Worm (Caenorhabditis elegans) whole organism, midembryonic: Measurements from ENCODE around the gene C17H12.12.

Source experiments
- T22C8.4 ChIP-seq: fragments of 200-800 bp; sonication (Bioruptor generic); IDR thresholded peaks from 2 replicates; pipeline ENCODE4 v1.3.6; 2022; ENCODE audit warnings: missing genetic modification characterization, missing compliant biosample characterization
- cog-1 ChIP-seq: sonication (generic microtip); optimal IDR thresholded peaks from 2 replicates; lab custom pipeline; 2016; ENCODE audit warnings: missing genetic modification characterization, missing compliant biosample characterization
- flt-1 ChIP-seq: fragments of 200-800 bp; sonication (Bioruptor generic); IDR thresholded peaks from 2 replicates; pipeline ENCODE4 v1.3.6; 2022; ENCODE audit warnings: missing genetic modification characterization, missing compliant biosample characterization
- klf-2 ChIP-seq: fragments of 200-800 bp; sonication (Bioruptor generic); conservative IDR thresholded peaks from 2 replicates; pipeline ENCODE4 v1.3.6; 2022; ENCODE audit warnings: missing genetic modification reagents, missing genetic modification characterization, missing compliant biosample characterization
- med-1 ChIP-seq: sonication (generic microtip); optimal IDR thresholded peaks from 2 replicates; lab custom pipeline; 2017; ENCODE audit warnings: missing genetic modification characterization, mild to moderate bottlenecking, missing compliant biosample characterization, antibody characterized with exemption, missing genetic modification reagents; ENCODE audit not compliant: insufficient read depth
- ref-1 ChIP-seq: fragments of 200-800 bp; sonication (Bioruptor generic); conservative IDR thresholded peaks from 2 replicates; pipeline ENCODE4 v1.3.6; 2022; ENCODE audit warnings: missing genetic modification reagents, missing genetic modification characterization, missing compliant biosample characterization
- tab-1 ChIP-seq: fragments of 200-800 bp; sonication (Bioruptor generic); IDR thresholded peaks from 2 replicates; pipeline ENCODE4 v1.3.6; 2022; ENCODE audit warnings: missing genetic modification characterization, missing compliant biosample characterization
- ztf-23 ChIP-seq: fragments of 200-800 bp; sonication (Bioruptor generic); IDR thresholded peaks from 2 replicates; pipeline ENCODE4 v1.3.6; 2022; ENCODE audit warnings: missing genetic modification reagents, missing genetic modification characterization, missing compliant biosample characterization
- ztf-29 ChIP-seq: fragments of 200-800 bp; sonication (Bioruptor generic); IDR thresholded peaks from 2 replicates; pipeline ENCODE4 v1.3.6; 2022; ENCODE audit warnings: missing genetic modification reagents, missing genetic modification characterization, missing compliant biosample characterization

The C17H12.12 gene

ce11 chrIV:6793310-6793966, 2.3 kb upstream of the C17H12.12 start:
- TF ChIP-seq T22C8.4 (GFP tag; lab: Robert Waterston, UW) (no peak), ref-1 (GFP tag; lab: Robert Waterston, UW) (no peak), med-1 (GFP tag; lab: Kevin White, UChicago) (no peak), cog-1 (tag; lab: Kevin White, UChicago) (no peak), tab-1 (GFP tag; lab: Robert Waterston, UW) (no peak), ztf-29 (GFP tag; lab: Robert Waterston, UW) (no peak), ztf-23 (GFP tag; lab: Robert Waterston, UW) (no peak), klf-2 (GFP tag; lab: Robert Waterston, UW) (no peak), flt-1 (no peak)

ce11 chrIV:6802132-6802531, 6.4 kb downstream of the C17H12.12 start, which contains the start of the genes cest-4 and C17H12.11:
Gene cest-4, minus strand, starts transcription at chrIV:6802337.
Gene C17H12.11, plus strand, starts transcription at chrIV:6802387.
- TF ChIP-seq ref-1 (GFP tag; lab: Robert Waterston, UW), result no peak
- TF ChIP-seq cog-1 (tag; lab: Kevin White, UChicago), result no peak
- no peak for TF ChIP-seq tab-1 (GFP tag; lab: Robert Waterston, UW)
- TF ChIP-seq med-1 (GFP tag; lab: Kevin White, UChicago), result no peak
- no peak for TF ChIP-seq flt-1
- no peak for TF ChIP-seq klf-2 (GFP tag; lab: Robert Waterston, UW)
- TF ChIP-seq ztf-29 (GFP tag; lab: Robert Waterston, UW), result no peak
- TF ChIP-seq T22C8.4 (GFP tag; lab: Robert Waterston, UW), result no peak
- TF ChIP-seq ztf-23 (GFP tag; lab: Robert Waterston, UW), result no peak

ce11 chrIV:6803294-6803693, 7.6 kb downstream of the C17H12.12 start:
- TF ChIP-seq klf-2 (GFP tag; lab: Robert Waterston, UW) (no peak), med-1 (GFP tag; lab: Kevin White, UChicago) (no peak), tab-1 (GFP tag; lab: Robert Waterston, UW) (no peak), ztf-29 (GFP tag; lab: Robert Waterston, UW) (no peak)

- no peak for TF ChIP-seq med-1 (GFP tag; lab: Kevin White, UChicago)
- no peak for TF ChIP-seq ztf-23 (GFP tag; lab: Robert Waterston, UW)
- no peak for TF ChIP-seq cog-1 (tag; lab: Kevin White, UChicago)
- TF ChIP-seq klf-2 (GFP tag; lab: Robert Waterston, UW), result no peak
- TF ChIP-seq T22C8.4 (GFP tag; lab: Robert Waterston, UW), result no peak
- TF ChIP-seq tab-1 (GFP tag; lab: Robert Waterston, UW), result no peak
- no peak for TF ChIP-seq ztf-29 (GFP tag; lab: Robert Waterston, UW)
- TF ChIP-seq ref-1 (GFP tag; lab: Robert Waterston, UW), result no peak
- TF ChIP-seq flt-1, result no peak
Measured at ce11 chrIV:6803805-6804344, 8.2 kb downstream of the C17H12.12 start.

ce11 chrIV:6804815-6805214, 9.1 kb downstream of the C17H12.12 start, which contains the start of gene C17H12.37:
Gene C17H12.37, plus strand, starts transcription at chrIV:6805115.
- no peak for TF ChIP-seq ztf-29 (GFP tag; lab: Robert Waterston, UW)
- no peak for TF ChIP-seq klf-2 (GFP tag; lab: Robert Waterston, UW)
- no peak for TF ChIP-seq med-1 (GFP tag; lab: Kevin White, UChicago)
- no peak for TF ChIP-seq tab-1 (GFP tag; lab: Robert Waterston, UW)
- TF ChIP-seq cog-1 (tag; lab: Kevin White, UChicago), result no peak
- no peak for TF ChIP-seq ref-1 (GFP tag; lab: Robert Waterston, UW)
- TF ChIP-seq flt-1, result no peak
- TF ChIP-seq T22C8.4 (GFP tag; lab: Robert Waterston, UW), result no peak

ce11 chrIV:6806475-6807063, 10.8 kb downstream of the C17H12.12 start, which contains the start of gene C17H12.10:
Gene C17H12.10, plus strand, starts transcription at chrIV:6806799.
- TF ChIP-seq ztf-29 (GFP tag; lab: Robert Waterston, UW) (no peak), T22C8.4 (GFP tag; lab: Robert Waterston, UW) (no peak), med-1 (GFP tag; lab: Kevin White, UChicago) (no peak), klf-2 (GFP tag; lab: Robert Waterston, UW) (no peak), ref-1 (GFP tag; lab: Robert Waterston, UW) (no peak), flt-1 (no peak), ztf-23 (GFP tag; lab: Robert Waterston, UW) (no peak), cog-1 (tag; lab: Kevin White, UChicago) (no peak), tab-1 (GFP tag; lab: Robert Waterston, UW) (no peak)

- TF ChIP-seq T22C8.4 (GFP tag; lab: Robert Waterston, UW), result no peak
- TF ChIP-seq cog-1 (tag; lab: Kevin White, UChicago), result peak; percentile 48
Measured at ce11 chrIV:6809756-6810155, 14.0 kb downstream of the C17H12.12 start.

ce11 chrIV:6811808-6812207, 16.1 kb downstream of the C17H12.12 start, which contains the start of gene ceh-48:
Gene ceh-48, plus strand, starts transcription at chrIV:6812108.
- TF ChIP-seq med-1 (GFP tag; lab: Kevin White, UChicago) (no peak), ztf-29 (GFP tag; lab: Robert Waterston, UW) (no peak), ztf-23 (GFP tag; lab: Robert Waterston, UW) (no peak), flt-1 (no peak), tab-1 (GFP tag; lab: Robert Waterston, UW) (no peak), klf-2 (GFP tag; lab: Robert Waterston, UW) (no peak)

- TF ChIP-seq ztf-29 (GFP tag; lab: Robert Waterston, UW) (no peak), ref-1 (GFP tag; lab: Robert Waterston, UW) (no peak), ztf-23 (GFP tag; lab: Robert Waterston, UW) (no peak), tab-1 (GFP tag; lab: Robert Waterston, UW) (no peak), flt-1 (no peak), cog-1 (tag; lab: Kevin White, UChicago) (no peak), med-1 (GFP tag; lab: Kevin White, UChicago) (no peak), T22C8.4 (GFP tag; lab: Robert Waterston, UW) (no peak), klf-2 (GFP tag; lab: Robert Waterston, UW) (no peak)
Measured at ce11 chrIV:6817554-6817953, 21.8 kb downstream of the C17H12.12 start, which contains the start of gene C17H12.5. Gene C17H12.5, minus strand, starts transcription at chrIV:6817654.
